Worm (Caenorhabditis elegans) whole organism, L4 larva: ENCODE measurements around the gene Y55D5A.1.

Source experiments
- R02D3.7 ChIP-seq: fragments of 150-350 bp; sonication (generic microtip); optimal IDR thresholded peaks from 3 replicates; lab custom pipeline; 2014; ENCODE audit warnings: missing biosample characterization, missing genetic modification characterization
- Y75B8A.6 ChIP-seq: fragments of 200-800 bp; sonication (Bioruptor generic); IDR thresholded peaks from 2 replicates; pipeline ENCODE4 v1.3.6; 2022; ENCODE audit warnings: missing genetic modification reagents, missing genetic modification characterization, missing compliant biosample characterization
- ceh-62 ChIP-seq: sonication (generic microtip); optimal IDR thresholded peaks from 2 replicates; lab custom pipeline; 2017; ENCODE audit warnings: missing biosample characterization, missing genetic modification characterization
- ceh-82 ChIP-seq: sonication (generic microtip); optimal IDR thresholded peaks from 2 replicates; lab custom pipeline; 2017; ENCODE audit warnings: missing biosample characterization, missing genetic modification characterization
- cey-2 ChIP-seq: sonication (generic microtip); optimal IDR thresholded peaks from 3 replicates; lab custom pipeline; 2017; ENCODE audit warnings: missing genetic modification characterization, mild to moderate bottlenecking, missing compliant biosample characterization, antibody characterized with exemption, borderline replicate concordance; ENCODE audit not compliant: insufficient read depth
- nhr-237 ChIP-seq: sonication (generic microtip); optimal IDR thresholded peaks from 2 replicates; lab custom pipeline; 2017; ENCODE audit warnings: missing biosample characterization, missing genetic modification characterization
- nhr-76 ChIP-seq: fragments of 150-350 bp; optimal IDR thresholded peaks from 2 replicates; lab custom pipeline; 2014; ENCODE audit warnings: missing biosample characterization, missing genetic modification characterization
- unc-39 ChIP-seq: sonication (generic microtip); optimal IDR thresholded peaks from 2 replicates; lab custom pipeline; 2017; ENCODE audit warnings: missing biosample characterization, missing genetic modification characterization
- unc-62 ChIP-seq, 3 experiments: fragments of 150-350 bp in 1 of 3; sonication (generic microtip); optimal IDR thresholded peaks in 2 of 3; peaks in 1 of 3; 1 replicate in 1 of 3; 2 replicates in 2 of 3; lab custom pipeline; 2014 to 2017; ENCODE audit warnings: missing biosample characterization in 3 of 3, missing genetic modification characterization in 3 of 3, missing genetic modification reagents in 3 of 3, missing genotype in 1 of 3
- zag-1 ChIP-seq: fragments of 150-350 bp; optimal IDR thresholded peaks from 2 replicates; lab custom pipeline; 2014; ENCODE audit warnings: missing biosample characterization, missing genetic modification characterization

ce11 chrIII:3031017-3031756 is 49.0 kb downstream of the Y55D5A.1 start:
- TF ChIP-seq unc-62 (GFP tag; optimal IDR thresholded peaks at IDR 0.05 in 1 of 2; lab: Kevin White, UChicago), result no peak
- TF ChIP-seq unc-62 (tag; optimal IDR thresholded peaks at IDR 0.05; lab: Kevin White, UChicago), result no peak
- TF ChIP-seq nhr-76 (tag; lab: Kevin White, UChicago), result no peak
- no peak for TF ChIP-seq Y75B8A.6 (GFP tag; lab: Robert Waterston, UW)
- no peak for TF ChIP-seq unc-39
- no peak for TF ChIP-seq ceh-62
- no peak for TF ChIP-seq nhr-237 (tag; lab: Kevin White, UChicago)
- TF ChIP-seq R02D3.7, result no peak
- TF ChIP-seq ceh-82 (tag; lab: Kevin White, UChicago), result no peak
- TF ChIP-seq zag-1 (tag; lab: Kevin White, UChicago), result no peak
- TF ChIP-seq cey-2 (tag; lab: Kevin White, UChicago), result no peak
